Worm (Caenorhabditis elegans): Measurements from ENCODE around the gene gfl-1.
A peak's percentile ranks its signal among the peaks of the same experiment; 100 is the strongest.

Gene gfl-1

DNA sequence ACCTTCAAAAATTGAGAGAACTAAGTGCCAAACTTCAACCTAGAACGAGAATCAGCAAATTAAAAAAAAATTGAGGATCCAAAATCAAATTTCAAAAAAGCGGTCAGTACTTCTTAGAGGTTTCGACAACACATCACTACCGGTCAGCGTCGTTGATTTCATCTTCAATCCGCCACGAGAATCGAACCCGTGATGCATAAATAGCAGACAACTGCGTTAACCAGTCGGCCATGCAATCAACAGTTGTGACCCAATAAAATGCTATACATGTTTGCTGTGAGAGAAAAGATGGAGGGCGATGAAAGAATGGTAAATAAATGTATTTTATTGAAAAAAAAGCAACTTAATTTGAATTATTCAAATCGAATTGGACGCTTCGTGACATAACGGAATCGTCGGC, 28.6 kb downstream of the gfl-1 start (continued):
- TF ChIP-seq ceh-91 (GFP tag; IDR thresholded peaks at IDR 0.05) (no peak), aptf-3 (GFP tag; IDR thresholded peaks at IDR 0.05) (0 out of 2 replicates have a peak, but pooled peaks have one; percentile 59), lsl-1 (GFP tag; optimal IDR thresholded peaks at IDR 0.05) (no peak), ztf-6 (GFP tag; IDR thresholded peaks at IDR 0.05) (no peak), tbx-9 (tag; optimal IDR thresholded peaks at IDR 0.05; ENCODE audit: borderline replicate concordance) (no peak), akir-1 (GFP tag; optimal IDR thresholded peaks at IDR 0.05) (peak; percentile 32), ceh-58 (GFP tag; IDR thresholded peaks at IDR 0.05) (no peak), madf-10 (tag; optimal IDR thresholded peaks at IDR 0.05) (no peak), zim-3 (tag; optimal IDR thresholded peaks at IDR 0.05) (peak; percentile 68), ztf-28 (GFP tag; IDR thresholded peaks at IDR 0.05) (no peak; the same call in 1 of the 2 replicates), T07F8.4 (tag; optimal IDR thresholded peaks at IDR 0.05) (peak; percentile 82), athp-1 (tag; optimal IDR thresholded peaks at IDR 0.05) (no peak), cebp-1 (GFP tag; IDR thresholded peaks at IDR 0.05) (no peak), cebp-1 (tag; optimal IDR thresholded peaks at IDR 0.05) (no peak), F55B11.4 (tag; optimal IDR thresholded peaks at IDR 0.05; ENCODE audit: borderline replicate concordance, insufficient read depth) (no peak), F37B4.10 (GFP tag; IDR thresholded peaks at IDR 0.05) (0 out of 2 replicates have a peak, but pooled peaks have one; percentile 60), F49E8.2 (tag; optimal IDR thresholded peaks at IDR 0.05; ENCODE audit: insufficient read depth) (peak; percentile 74), hlh-26 (GFP tag; conservative IDR thresholded peaks at IDR 0.05) (no peak), D2030.7 (GFP tag; IDR thresholded peaks at IDR 0.05) (peak; percentile 72), lin-40 (tag; optimal IDR thresholded peaks at IDR 0.05) (no peak), madf-3 (GFP tag; IDR thresholded peaks at IDR 0.05) (0 out of 2 replicates have a peak, but pooled peaks have one; percentile 20), ztf-26 (tag; optimal IDR thresholded peaks at IDR 0.05) (peak; percentile 67), mel-28 (tag; optimal IDR thresholded peaks at IDR 0.05; ENCODE audit: borderline replicate concordance) (no peak), nhr-179 (tag; optimal IDR thresholded peaks at IDR 0.05) (peak; percentile 17), nhr-120 (GFP tag; IDR thresholded peaks at IDR 0.05) (no peak), bed-1 (GFP tag; IDR thresholded peaks at IDR 0.05) (no peak), T26A5.8 (tag; optimal IDR thresholded peaks at IDR 0.05) (no peak), Y53G8AR.9 (GFP tag; conservative IDR thresholded peaks at IDR 0.05) (no peak), ZK185.1 (tag; optimal IDR thresholded peaks at IDR 0.05; ENCODE audit: poor library complexity, severe bottlenecking) (peak; percentile 86), ceh-100 (GFP tag; IDR thresholded peaks at IDR 0.05) (peak; percentile 44; the same call in 1 of the 2 replicates), repo-1 (tag; optimal IDR thresholded peaks at IDR 0.05) (no peak)

DNA sequence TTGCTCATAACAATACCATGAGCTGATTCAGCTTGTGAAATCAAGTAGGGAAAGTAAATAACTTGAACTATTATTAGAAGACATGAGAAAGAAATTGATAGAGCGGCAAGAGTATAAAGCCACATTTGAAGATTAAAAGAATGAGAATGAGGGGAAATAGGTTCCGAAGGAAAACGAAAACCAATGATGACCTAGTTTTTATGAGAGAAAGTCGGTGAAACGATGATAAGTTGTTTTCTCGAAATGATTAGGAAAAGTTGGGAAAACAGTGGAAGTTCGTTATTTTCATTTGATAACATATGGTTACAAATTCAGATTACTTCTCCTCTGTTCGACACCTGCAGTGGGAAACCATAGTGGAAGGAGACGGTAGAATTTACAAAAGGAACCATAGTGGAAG, 30.7 kb downstream of the gfl-1 start, which contains the start of gene col-128:
col-128 (minus strand) TSS at position 148 of the 400 bp plus-strand sequence.
- no peak for TF ChIP-seq aptf-3 (GFP tag; IDR thresholded peaks at IDR 0.05)
- no peak for TF ChIP-seq lsy-27 (tag; optimal IDR thresholded peaks at IDR 0.05; ENCODE audit: borderline replicate concordance, insufficient read depth)
- no peak for TF ChIP-seq ceh-40 (GFP tag; IDR thresholded peaks at IDR 0.05)
- TF ChIP-seq mel-28 (tag; optimal IDR thresholded peaks at IDR 0.05; ENCODE audit: borderline replicate concordance), result no peak
- TF ChIP-seq Y53F4B.3 (GFP tag; IDR thresholded peaks at IDR 0.05), result no peak
- TF ChIP-seq bed-2 (GFP tag; IDR thresholded peaks at IDR 0.05), result no peak
- no peak for TF ChIP-seq dox-1 (GFP tag; IDR thresholded peaks at IDR 0.05)
- TF ChIP-seq ztf-18 (tag; optimal IDR thresholded peaks at IDR 0.05), result no peak
- no peak for TF ChIP-seq efl-1 (GFP tag; optimal IDR thresholded peaks at IDR 0.05)
- no peak for TF ChIP-seq C06A6.2 (GFP tag; conservative IDR thresholded peaks at IDR 0.05)
- TF ChIP-seq D2030.7 (GFP tag; IDR thresholded peaks at IDR 0.05), result no peak
- TF ChIP-seq cebp-2 (GFP tag; IDR thresholded peaks at IDR 0.05), result no peak
- TF ChIP-seq unc-130 (GFP tag; optimal IDR thresholded peaks at IDR 0.05), result no peak
- no peak for TF ChIP-seq Y79H2A.3 (GFP tag; conservative IDR thresholded peaks at IDR 0.05)
